Worm (Caenorhabditis elegans) whole organism, mixed stage, embryonic: ENCODE data around the gene W09H1.1.

ENCODE experiments used
- blmp-1 ChIP-seq: fragments of 150-350 bp; optimal IDR thresholded peaks from 2 replicates; lab custom pipeline; 2014; ENCODE audit warnings: missing biosample characterization, missing genetic modification characterization
- lin-13 ChIP-seq: fragments of 150-350 bp; optimal IDR thresholded peaks from 2 replicates; lab custom pipeline; 2014; ENCODE audit warnings: missing biosample characterization, missing genetic modification characterization
- pha-4 ChIP-seq: fragments of 150-350 bp; optimal IDR thresholded peaks from 2 replicates; lab custom pipeline; 2018; ENCODE audit warnings: missing biosample characterization, missing genetic modification reagents, missing genetic modification characterization
- sptf-1 ChIP-seq: sonication (generic microtip); optimal IDR thresholded peaks from 2 replicates; lab custom pipeline; 2017; ENCODE audit warnings: mild to moderate bottlenecking, missing genetic modification characterization, moderate library complexity, missing compliant biosample characterization
- unc-62 ChIP-seq: fragments of 150-350 bp; optimal IDR thresholded peaks from 2 replicates; lab custom pipeline; 2014; ENCODE audit warnings: missing biosample characterization, missing genetic modification reagents, missing genetic modification characterization

ce11 chrII:13198845-13199244, 17.5 kb upstream of the W09H1.1 start:
- no peak for TF ChIP-seq sptf-1 (tag; lab: Kevin White, UChicago)
- no peak for TF ChIP-seq unc-62 (GFP tag; lab: Kevin White, UChicago)
- TF ChIP-seq lin-13 = no peak
- TF ChIP-seq blmp-1 = no peak
- TF ChIP-seq pha-4 (tag; lab: Kevin White, UChicago) = no peak
